Fruit fly (Drosophila melanogaster) whole organism, embryonic: ENCODE results near the gene CG14052.

Experiments
- ATbp ChIP-seq: fragments of 200-800 bp; sonication (Bioruptor generic); optimal IDR thresholded peaks from 2 replicates; lab custom pipeline; 2017; ENCODE audit warnings: missing biosample characterization, mild to moderate bottlenecking, missing genetic modification characterization, missing genetic modification reagents
- Adf1 ChIP-seq: fragments of 200-800 bp; sonication (Bioruptor generic); IDR thresholded peaks from 2 replicates; pipeline ENCODE4 v1.3.6; 2022; ENCODE audit warnings: missing biosample characterization, missing genetic modification characterization
- Bdp1 ChIP-seq: fragments of 200-800 bp; sonication (Bioruptor generic); optimal IDR thresholded peaks from 3 replicates; lab custom pipeline; 2016; ENCODE audit warnings: missing biosample characterization, missing genetic modification characterization
- CG10209 ChIP-seq: fragments of 200-800 bp; sonication (Bioruptor generic); optimal IDR thresholded peaks from 3 replicates; lab custom pipeline; 2017; ENCODE audit warnings: missing biosample characterization, mild to moderate bottlenecking, missing genetic modification characterization, missing genetic modification reagents
- CG11093 ChIP-seq: fragments of 200-800 bp; sonication (Bioruptor generic); IDR thresholded peaks from 3 replicates; pipeline ENCODE4 v1.3.6; 2022; ENCODE audit warnings: missing biosample characterization, missing genetic modification characterization
- CG11504 ChIP-seq: fragments of 200-800 bp; sonication (Bioruptor generic); optimal IDR thresholded peaks from 3 replicates; lab custom pipeline; 2019; ENCODE audit warnings: missing biosample characterization, mild to moderate bottlenecking, missing genetic modification characterization, moderate library complexity
- CG13287 ChIP-seq: fragments of 200-800 bp; sonication (Bioruptor generic); IDR thresholded peaks from 2 replicates; pipeline ENCODE4 v1.3.6; 2022; ENCODE audit warnings: missing biosample characterization, missing genetic modification characterization; ENCODE audit not compliant: partially characterized antibody
- CG13296 ChIP-seq: fragments of 200-800 bp; sonication (Bioruptor generic); optimal IDR thresholded peaks from 3 replicates; lab custom pipeline; 2018; ENCODE audit warnings: missing biosample characterization, mild to moderate bottlenecking, missing genetic modification characterization
- CG14860 ChIP-seq: fragments of 200-800 bp; sonication (Bioruptor generic); IDR thresholded peaks from 3 replicates; pipeline ENCODE4 v1.3.6; 2022; ENCODE audit warnings: missing biosample characterization, missing genetic modification characterization; ENCODE audit not compliant: partially characterized antibody
- CG15479 ChIP-seq: fragments of 200-800 bp; sonication (Bioruptor generic); optimal IDR thresholded peaks from 3 replicates; lab custom pipeline; 2019; ENCODE audit warnings: missing biosample characterization, mild to moderate bottlenecking, missing genetic modification characterization, moderate library complexity
- CG15696 ChIP-seq: fragments of 200-800 bp; sonication (Bioruptor generic); optimal IDR thresholded peaks from 2 replicates; lab custom pipeline; 2019; ENCODE audit warnings: missing biosample characterization, mild to moderate bottlenecking, missing genetic modification characterization, moderate library complexity
- CG17612 ChIP-seq: fragments of 200-800 bp; sonication (Bioruptor generic); IDR thresholded peaks from 2 replicates; pipeline ENCODE4 v1.3.6; 2022; ENCODE audit warnings: missing biosample characterization, missing genetic modification characterization
- CG17802 ChIP-seq: fragments of 200-800 bp; sonication (Bioruptor generic); optimal IDR thresholded peaks from 2 replicates; lab custom pipeline; 2018; ENCODE audit warnings: missing biosample characterization, mild to moderate bottlenecking, missing genetic modification characterization, moderate library complexity
- CG31224 ChIP-seq: fragments of 200-800 bp; sonication (Bioruptor generic); IDR thresholded peaks from 2 replicates; pipeline ENCODE4 v1.3.6; 2022; ENCODE audit warnings: missing biosample characterization, missing genetic modification characterization
- CG33213 ChIP-seq: fragments of 200-800 bp; sonication (Bioruptor generic); optimal IDR thresholded peaks from 3 replicates; lab custom pipeline; 2016; ENCODE audit warnings: missing biosample characterization, missing genetic modification characterization
- CG33557 ChIP-seq: fragments of 200-800 bp; sonication (Bioruptor generic); optimal IDR thresholded peaks from 2 replicates; lab custom pipeline; 2019; ENCODE audit warnings: missing biosample characterization, mild to moderate bottlenecking, missing genetic modification characterization, moderate library complexity
- CG3726 ChIP-seq: fragments of 200-800 bp; sonication (Bioruptor generic); IDR thresholded peaks from 3 replicates; pipeline ENCODE4, ENCODE4 v1.3.6; 2022; ENCODE audit warnings: missing biosample characterization, missing genetic modification characterization
- CG6272 ChIP-seq: fragments of 200-800 bp; sonication (Bioruptor generic); IDR thresholded peaks from 2 replicates; pipeline ENCODE4 v1.3.6; 2022; ENCODE audit warnings: missing biosample characterization, missing genetic modification characterization
- CG6683 ChIP-seq: fragments of 200-800 bp; sonication (Bioruptor generic); optimal IDR thresholded peaks from 2 replicates; lab custom pipeline; 2017; ENCODE audit warnings: missing biosample characterization, mild to moderate bottlenecking, missing genetic modification characterization, missing genetic modification reagents
- CG6765 ChIP-seq: fragments of 200-800 bp; sonication (Bioruptor generic); optimal IDR thresholded peaks from 3 replicates; lab custom pipeline; 2017; ENCODE audit warnings: missing biosample characterization, mild to moderate bottlenecking, missing genetic modification characterization
- CG9215 ChIP-seq: fragments of 200-800 bp; sonication (Bioruptor generic); IDR thresholded peaks from 2 replicates; pipeline ENCODE4 v1.3.6; 2022; ENCODE audit warnings: missing biosample characterization, missing genetic modification characterization
- Camta ChIP-seq: fragments of 200-800 bp; sonication (Bioruptor generic); optimal IDR thresholded peaks from 2 replicates; lab custom pipeline; 2016; ENCODE audit warnings: missing biosample characterization, missing genetic modification characterization
- Dip2 ChIP-seq: fragments of 200-800 bp; sonication (Bioruptor generic); IDR thresholded peaks from 2 replicates; pipeline ENCODE4 v1.3.6; 2022; ENCODE audit warnings: missing biosample characterization, missing genetic modification characterization
- Doc3 ChIP-seq: fragments of 200-800 bp; sonication (Bioruptor generic); IDR thresholded peaks from 3 replicates; pipeline ENCODE4 v1.3.6; 2022; ENCODE audit warnings: missing biosample characterization, missing genetic modification characterization; ENCODE audit not compliant: partially characterized antibody
- H15 ChIP-seq: fragments of 200-800 bp; sonication (Bioruptor generic); IDR thresholded peaks from 3 replicates; pipeline ENCODE4 v1.3.6; 2022; ENCODE audit warnings: missing biosample characterization, missing genetic modification characterization
- HLH54F ChIP-seq: fragments of 200-800 bp; sonication (Bioruptor generic); optimal IDR thresholded peaks from 3 replicates; lab custom pipeline; 2016; ENCODE audit warnings: missing biosample characterization, missing genetic modification characterization
- Meics ChIP-seq: fragments of 200-800 bp; sonication (Bioruptor generic); optimal IDR thresholded peaks from 2 replicates; lab custom pipeline; 2017; ENCODE audit warnings: missing biosample characterization, mild to moderate bottlenecking, missing genetic modification characterization
- Nf-YA ChIP-seq: fragments of 200-800 bp; sonication (Bioruptor generic); IDR thresholded peaks from 2 replicates; pipeline ENCODE4 v1.3.6; 2022; ENCODE audit warnings: missing biosample characterization, missing genetic modification characterization
- Opbp ChIP-seq: fragments of 200-800 bp; sonication (Bioruptor generic); IDR thresholded peaks from 3 replicates; pipeline ENCODE4 v1.3.6; 2022; ENCODE audit warnings: missing biosample characterization, missing genetic modification characterization; ENCODE audit not compliant: partially characterized antibody
- Poxn ChIP-seq: fragments of 200-800 bp; sonication (Bioruptor generic); IDR thresholded peaks from 2 replicates; pipeline ENCODE4 v1.3.6; 2022; ENCODE audit warnings: missing biosample characterization, missing genetic modification characterization
- Sin3A ChIP-seq: fragments of >200 bp; optimal IDR thresholded peaks from 2 replicates; lab custom pipeline; 2018
- ab ChIP-seq: fragments of 200-800 bp; sonication (Bioruptor generic); optimal IDR thresholded peaks from 2 replicates; lab custom pipeline; 2016; ENCODE audit warnings: missing biosample characterization, missing genetic modification characterization
- amos ChIP-seq: fragments of 200-800 bp; sonication (Bioruptor generic); IDR thresholded peaks from 2 replicates; pipeline ENCODE4 v1.3.6; 2022; ENCODE audit warnings: missing biosample characterization, missing genetic modification characterization; ENCODE audit not compliant: partially characterized antibody
- bsh ChIP-seq, 2 experiments: fragments of 200-800 bp; sonication (Bioruptor generic); optimal IDR thresholded peaks; 2 replicates each; lab custom pipeline; 2017 to 2018; ENCODE audit warnings: mild to moderate bottlenecking in 2 of 2, missing biosample characterization in 2 of 2, missing genetic modification characterization in 2 of 2, moderate library complexity in 1 of 2
- exex ChIP-seq: fragments of 200-800 bp; sonication (Bioruptor generic); optimal IDR thresholded peaks from 4 replicates; lab custom pipeline; 2018; ENCODE audit warnings: missing biosample characterization, mild to moderate bottlenecking, missing genetic modification characterization, moderate library complexity
- ham ChIP-seq: fragments of 200-800 bp; sonication (Bioruptor generic); IDR thresholded peaks from 2 replicates; pipeline ENCODE4 v1.3.6; 2022; ENCODE audit warnings: missing biosample characterization, missing genetic modification characterization
- insv ChIP-seq, 2 experiments: fragments of 200-800 bp; sonication (Bioruptor generic); optimal IDR thresholded peaks; 3 replicates each; lab custom pipeline; 2016 to 2018; ENCODE audit warnings: missing biosample characterization in 2 of 2, missing genetic modification characterization in 2 of 2
- ken ChIP-seq: fragments of 200-800 bp; sonication (Bioruptor generic); IDR thresholded peaks from 3 replicates; pipeline ENCODE4 v1.3.6; 2022; ENCODE audit warnings: missing biosample characterization, missing genetic modification characterization
- lab ChIP-seq: fragments of 200-800 bp; sonication (Bioruptor generic); optimal IDR thresholded peaks from 3 replicates; lab custom pipeline; 2017; ENCODE audit warnings: missing biosample characterization, missing genetic modification characterization, mild to moderate bottlenecking, moderate library complexity, missing genetic modification reagents
- lbe ChIP-seq: fragments of 200-800 bp; sonication (Bioruptor generic); optimal IDR thresholded peaks from 2 replicates; lab custom pipeline; 2016; ENCODE audit warnings: missing biosample characterization, mild to moderate bottlenecking, missing genetic modification characterization
- lov ChIP-seq, 2 experiments: fragments of 200-800 bp in 1 of 2; fragments of >200 bp in 1 of 2; sonication (Bioruptor generic) in 1 of 2; IDR thresholded peaks in 1 of 2; optimal IDR thresholded peaks in 1 of 2; 2 replicates in 1 of 2; 3 replicates in 1 of 2; pipeline versions ENCODE4 v1.3.6 to Lab custom; 2017 to 2022; ENCODE audit warnings: missing biosample characterization in 1 of 2, missing genetic modification characterization in 1 of 2
- mirr ChIP-seq: fragments of 200-800 bp; sonication (Bioruptor generic); optimal IDR thresholded peaks from 3 replicates; lab custom pipeline; 2018; ENCODE audit warnings: missing biosample characterization, mild to moderate bottlenecking, missing genetic modification characterization
- p53 ChIP-seq: fragments of 200-800 bp; sonication (Bioruptor generic); optimal IDR thresholded peaks from 2 replicates; lab custom pipeline; 2016; ENCODE audit warnings: missing biosample characterization, missing genetic modification characterization
- slbo ChIP-seq: fragments of 200-800 bp; sonication (Bioruptor generic); IDR thresholded peaks from 2 replicates; pipeline ENCODE4 v1.3.6; 2022; ENCODE audit warnings: missing biosample characterization, missing genetic modification characterization
- slou ChIP-seq: fragments of 200-800 bp; sonication (Bioruptor generic); optimal IDR thresholded peaks from 3 replicates; lab custom pipeline; 2016; ENCODE audit warnings: missing biosample characterization, missing genetic modification characterization
- stwl ChIP-seq: fragments of 200-800 bp; sonication (Bioruptor generic); optimal IDR thresholded peaks from 3 replicates; lab custom pipeline; 2018; ENCODE audit warnings: missing biosample characterization, mild to moderate bottlenecking, missing genetic modification characterization, moderate library complexity
- tap ChIP-seq: fragments of 200-800 bp; optimal IDR thresholded peaks from 3 replicates; lab custom pipeline; 2019; ENCODE audit warnings: missing biosample characterization, mild to moderate bottlenecking, missing genetic modification characterization, moderate library complexity
- trh ChIP-seq: fragments of 200-800 bp; sonication (Bioruptor generic); optimal IDR thresholded peaks from 2 replicates; lab custom pipeline; 2016; ENCODE audit warnings: missing biosample characterization, missing genetic modification characterization

The CG14052 gene

DNA sequence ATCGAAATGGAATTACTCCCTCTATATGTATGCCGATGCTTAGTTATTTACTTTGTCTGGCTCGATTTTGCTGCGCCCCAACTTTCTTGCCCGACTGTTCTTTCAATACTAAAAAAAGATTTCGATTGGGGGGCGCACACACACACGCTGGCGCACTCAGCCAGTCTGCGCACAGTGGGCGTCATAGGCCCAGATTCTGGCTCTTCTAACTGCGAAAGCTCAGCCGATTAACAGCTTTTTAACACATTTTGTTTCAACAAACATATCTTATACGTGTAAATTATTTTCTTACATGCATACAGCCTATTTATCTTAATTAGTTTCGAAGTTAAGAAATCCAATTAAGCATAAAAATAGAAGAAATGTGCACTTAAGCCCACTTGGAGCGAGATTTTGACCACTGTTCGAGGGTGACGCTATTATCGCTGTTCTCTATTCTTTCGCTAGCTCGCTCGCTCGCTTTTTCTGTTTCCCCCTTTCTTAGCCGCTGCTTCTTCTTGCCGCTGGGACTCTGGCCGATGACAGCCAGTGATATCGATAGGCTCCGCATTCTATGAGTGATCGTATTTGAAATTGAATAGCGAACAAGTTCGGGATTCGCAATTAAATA, 1.3 kb upstream of the CG14052 start, which contains the start of gene Vinc (continued):
- TF ChIP-seq CG15696 (tag; lab: Kevin White, UChicago) (peak; percentile 73), CG17802 (tag; lab: Kevin White, UChicago) (peak; percentile 68), Meics (peak; percentile 95), CG11093 (GFP tag; lab: Robert Waterston, UW) (peak; percentile 80), CG33213 (peak; percentile 68), lbe (GFP tag; lab: Kevin White, UChicago) (peak; percentile 75), slbo (GFP tag; lab: Robert Waterston, UW) (peak; percentile 78), CG11504 (tag; lab: Kevin White, UChicago) (peak; percentile 90), ATbp (peak; percentile 52), mirr (GFP tag; lab: Kevin White, UChicago) (peak; percentile 91), H15 (GFP tag; lab: Robert Waterston, UW) (peak; percentile 68; the same call in 2 of the 3 replicates), CG9215 (GFP tag; lab: Robert Waterston, UW) (peak; percentile 89), Poxn (GFP tag; lab: Robert Waterston, UW) (0 out of 2 replicates have a peak, but pooled peaks have one; percentile 30), ab (peak; percentile 35), CG31224 (GFP tag; lab: Robert Waterston, UW) (peak; percentile 81), slou (GFP tag; lab: Kevin White, UChicago) (peak; percentile 86), insv (GFP tag; optimal IDR thresholded peaks at IDR 0.05; lab: Kevin White, UChicago) (no peak), p53 (GFP tag; lab: Kevin White, UChicago) (peak; percentile 72), CG6272 (GFP tag; lab: Robert Waterston, UW) (peak; percentile 80), Doc3 (GFP tag; lab: Robert Waterston, UW) (no peak), lov (optimal IDR thresholded peaks at IDR 0.05; lab: Kevin White, UChicago) (no peak), lov (GFP tag; IDR thresholded peaks at IDR 0.05; lab: Robert Waterston, UW) (peak; percentile 67; the same call in 1 of the 3 replicates), Adf1 (peak; percentile 70), Nf-YA (GFP tag; lab: Robert Waterston, UW) (peak; percentile 50; the same call in 1 of the 2 replicates), stwl (tag; lab: Kevin White, UChicago) (peak; percentile 13), CG3726 (GFP tag; lab: Robert Waterston, UW) (no peak), CG14860 (GFP tag; lab: Robert Waterston, UW) (0 out of 3 replicates have a peak, but pooled peaks have one; percentile 47), bsh (GFP tag; optimal IDR thresholded peaks at IDR 0.05; lab: Kevin White, UChicago) (peak; percentile 65 to 73), CG15479 (GFP tag; lab: Kevin White, UChicago) (no peak), CG6683 (peak; percentile 88), Bdp1 (peak; percentile 51), CG13296 (GFP tag; lab: Kevin White, UChicago) (peak; percentile 96), Sin3A (lab: Kevin White, UChicago) (no peak), Camta (peak; percentile 82), CG6765 (GFP tag; lab: Kevin White, UChicago) (peak; percentile 88), ken (GFP tag; lab: Robert Waterston, UW) (peak; percentile 61; the same call in 1 of the 3 replicates), CG17612 (no peak; the same call in 1 of the 2 replicates), CG10209 (GFP tag; lab: Kevin White, UChicago) (peak; percentile 89), tap (tag; lab: Kevin White, UChicago) (peak; percentile 82), CG33557 (GFP tag; lab: Kevin White, UChicago) (peak; percentile 39), ham (GFP tag; lab: Robert Waterston, UW) (no peak), exex (tag; lab: Kevin White, UChicago) (peak; percentile 83), trh (GFP tag; lab: Kevin White, UChicago) (peak; percentile 24), HLH54F (GFP tag; lab: Kevin White, UChicago) (peak; percentile 71), lab (peak; percentile 96), Dip2 (no peak), Opbp (GFP tag; lab: Robert Waterston, UW) (peak; percentile 40; the same call in 2 of the 3 replicates), amos (GFP tag; lab: Robert Waterston, UW) (peak; percentile 55; the same call in 1 of the 2 replicates), CG13287 (peak; percentile 35)
